Worm (Caenorhabditis elegans) whole organism, young adult: Measurements from ENCODE around the gene T27F7.12.

Experiments used
- B0035.1 ChIP-seq: sonication (generic microtip); optimal IDR thresholded peaks from 2 replicates; lab custom pipeline; 2016; ENCODE audit warnings: missing genetic modification characterization, mild to moderate bottlenecking, missing compliant biosample characterization, missing genotype, missing genetic modification reagents
- B0336.3 ChIP-seq: fragments of 200-800 bp; sonication (Bioruptor generic); IDR thresholded peaks from 2 replicates; pipeline ENCODE4 v1.3.6; 2022; ENCODE audit warnings: missing genetic modification characterization, missing compliant biosample characterization
- C17E4.6 ChIP-seq: fragments of 200-800 bp; sonication (Bioruptor generic); IDR thresholded peaks from 2 replicates; pipeline ENCODE4 v1.3.6; 2022; ENCODE audit warnings: missing genetic modification reagents, missing genetic modification characterization, missing compliant biosample characterization
- F39B2.1 ChIP-seq: fragments of 200-800 bp; sonication (Bioruptor generic); IDR thresholded peaks from 2 replicates; pipeline ENCODE4 v1.3.6; 2022; ENCODE audit warnings: missing genetic modification reagents, missing genetic modification characterization, missing compliant biosample characterization
- F52B5.7 ChIP-seq: sonication (generic microtip); optimal IDR thresholded peaks from 2 replicates; lab custom pipeline; 2016; ENCODE audit warnings: mild to moderate bottlenecking, missing genetic modification characterization, missing compliant biosample characterization
- F57C9.4 ChIP-seq: sonication (generic microtip); optimal IDR thresholded peaks from 2 replicates; lab custom pipeline; 2017; ENCODE audit warnings: mild to moderate bottlenecking, missing genetic modification characterization, missing compliant biosample characterization
- K12H6.12 ChIP-seq: fragments of 200-800 bp; sonication (Bioruptor generic); optimal IDR thresholded peaks from 2 replicates; lab custom pipeline; 2018; ENCODE audit warnings: mild to moderate bottlenecking, missing genetic modification characterization, missing compliant biosample characterization
- Y53G8AR.9 ChIP-seq: fragments of 200-800 bp; sonication (Bioruptor generic); conservative IDR thresholded peaks from 2 replicates; pipeline ENCODE4 v1.3.6; 2022; ENCODE audit warnings: missing genetic modification reagents, missing genetic modification characterization, missing compliant biosample characterization
- Y95B8A.8 ChIP-seq: fragments of 200-800 bp; sonication (Bioruptor generic); IDR thresholded peaks from 2 replicates; pipeline ENCODE4 v1.3.6; 2022; ENCODE audit warnings: missing genetic modification reagents, missing genetic modification characterization, missing compliant biosample characterization
- ZK185.1 ChIP-seq: sonication (generic microtip); optimal IDR thresholded peaks from 2 replicates; lab custom pipeline; 2016; ENCODE audit warnings: mild to moderate bottlenecking, missing genetic modification characterization, missing compliant biosample characterization; ENCODE audit not compliant: poor library complexity, severe bottlenecking
- atf-7 ChIP-seq: sonication (generic microtip); optimal IDR thresholded peaks from 2 replicates; lab custom pipeline; 2017; ENCODE audit warnings: mild to moderate bottlenecking, missing genetic modification characterization, missing compliant biosample characterization
- attf-3 ChIP-seq: fragments of 200-800 bp; sonication (Bioruptor generic); conservative IDR thresholded peaks from 2 replicates; pipeline ENCODE4 v1.3.6; 2022; ENCODE audit warnings: missing genetic modification reagents, missing genetic modification characterization, missing compliant biosample characterization
- attf-6 ChIP-seq: fragments of 200-800 bp; sonication (Bioruptor generic); IDR thresholded peaks from 2 replicates; pipeline ENCODE4 v1.3.6; 2022; ENCODE audit warnings: missing genetic modification reagents, missing genetic modification characterization, missing compliant biosample characterization
- bed-1 ChIP-seq: fragments of 200-800 bp; sonication (Bioruptor generic); IDR thresholded peaks from 2 replicates; pipeline ENCODE4 v1.3.6; 2022; ENCODE audit warnings: missing genetic modification reagents, missing genetic modification characterization, missing compliant biosample characterization
- ceh-91 ChIP-seq: fragments of 200-800 bp; sonication (Bioruptor generic); IDR thresholded peaks from 2 replicates; pipeline ENCODE4 v1.3.6; 2022; ENCODE audit warnings: missing genetic modification reagents, missing genetic modification characterization, missing compliant biosample characterization
- egl-18 ChIP-seq: fragments of 200-800 bp; sonication (Bioruptor generic); IDR thresholded peaks from 2 replicates; pipeline ENCODE4 v1.3.6; 2022; ENCODE audit warnings: missing genetic modification reagents, missing genetic modification characterization, missing compliant biosample characterization
- ekl-4 ChIP-seq: fragments of 200-800 bp; sonication (Bioruptor generic); IDR thresholded peaks from 2 replicates; pipeline ENCODE4 v1.3.6; 2022; ENCODE audit warnings: missing genetic modification reagents, missing genetic modification characterization, missing compliant biosample characterization
- gei-17 ChIP-seq: fragments of 200-800 bp; sonication (Bioruptor generic); optimal IDR thresholded peaks from 2 replicates; lab custom pipeline; 2018; ENCODE audit warnings: mild to moderate bottlenecking, missing genetic modification characterization, missing compliant biosample characterization
- hmg-1.2 ChIP-seq: fragments of 200-800 bp; sonication (Bioruptor generic); IDR thresholded peaks from 2 replicates; pipeline ENCODE4 v1.3.6; 2022; ENCODE audit warnings: missing genetic modification reagents, missing genetic modification characterization, missing compliant biosample characterization
- hrde-1 ChIP-seq: sonication (generic microtip); optimal IDR thresholded peaks from 2 replicates; lab custom pipeline; 2016; ENCODE audit warnings: missing genetic modification characterization, mild to moderate bottlenecking, missing compliant biosample characterization, moderate library complexity, missing genotype, missing genetic modification reagents, borderline replicate concordance
- lag-1 ChIP-seq: fragments of 200-800 bp; sonication (Bioruptor generic); IDR thresholded peaks from 2 replicates; pipeline ENCODE4 v1.3.6; 2022; ENCODE audit warnings: missing genetic modification reagents, missing genetic modification characterization, missing compliant biosample characterization
- lin-26 ChIP-seq: fragments of 200-800 bp; sonication (Bioruptor generic); IDR thresholded peaks from 2 replicates; pipeline ENCODE4 v1.3.6; 2022; ENCODE audit warnings: missing genetic modification reagents, missing genetic modification characterization, missing compliant biosample characterization
- lin-40 ChIP-seq: sonication (generic microtip); optimal IDR thresholded peaks from 2 replicates; lab custom pipeline; 2016; ENCODE audit warnings: missing genetic modification characterization, mild to moderate bottlenecking, missing compliant biosample characterization, missing genotype, missing genetic modification reagents
- lir-1 ChIP-seq: fragments of 200-800 bp; sonication (Bioruptor generic); conservative IDR thresholded peaks from 2 replicates; pipeline ENCODE4 v1.3.6; 2022; ENCODE audit warnings: missing genetic modification reagents, missing genetic modification characterization, missing compliant biosample characterization
- madf-6 ChIP-seq: fragments of 200-800 bp; sonication (Bioruptor generic); IDR thresholded peaks from 2 replicates; pipeline ENCODE4 v1.3.6; 2022; ENCODE audit warnings: missing genetic modification reagents, missing genetic modification characterization, missing compliant biosample characterization
- mel-28 ChIP-seq: sonication (generic microtip); optimal IDR thresholded peaks from 2 replicates; lab custom pipeline; 2016; ENCODE audit warnings: borderline replicate concordance, mild to moderate bottlenecking, missing genetic modification characterization, missing compliant biosample characterization
- nfya-1 ChIP-seq: sonication (generic microtip); optimal IDR thresholded peaks from 2 replicates; lab custom pipeline; 2017; ENCODE audit warnings: antibody characterized with exemption, missing compliant biosample characterization, missing genetic modification characterization, borderline replicate concordance; ENCODE audit not compliant: insufficient read depth
- nfyb-1 ChIP-seq: fragments of 200-800 bp; sonication (Bioruptor generic); IDR thresholded peaks from 2 replicates; pipeline ENCODE4 v1.3.6; 2022; ENCODE audit warnings: missing genetic modification reagents, missing genetic modification characterization, missing compliant biosample characterization
- nhr-80 ChIP-seq: sonication (generic microtip); optimal IDR thresholded peaks from 2 replicates; lab custom pipeline; 2016; ENCODE audit warnings: missing genetic modification characterization, missing compliant biosample characterization
- nhr-90 ChIP-seq: sonication (generic microtip); optimal IDR thresholded peaks from 2 replicates; lab custom pipeline; 2016; ENCODE audit warnings: missing genotype, mild to moderate bottlenecking, missing genetic modification characterization, missing compliant biosample characterization
- rcor-1 ChIP-seq: fragments of 200-800 bp; sonication (Bioruptor generic); IDR thresholded peaks from 2 replicates; pipeline ENCODE4 v1.3.6; 2022; ENCODE audit warnings: missing genetic modification reagents, missing genetic modification characterization, missing compliant biosample characterization
- repo-1 ChIP-seq: sonication (generic microtip); optimal IDR thresholded peaks from 2 replicates; lab custom pipeline; 2017; ENCODE audit warnings: mild to moderate bottlenecking, missing genetic modification characterization, missing compliant biosample characterization
- snpc-3.4 ChIP-seq: sonication (generic microtip); optimal IDR thresholded peaks from 2 replicates; lab custom pipeline; 2017; ENCODE audit warnings: missing genetic modification characterization, mild to moderate bottlenecking, missing compliant biosample characterization, antibody characterized with exemption, moderate library complexity, missing genotype, missing genetic modification reagents
- somi-1 ChIP-seq: fragments of 200-800 bp; sonication (Bioruptor generic); optimal IDR thresholded peaks from 2 replicates; lab custom pipeline; 2018; ENCODE audit warnings: mild to moderate bottlenecking, missing genetic modification characterization, missing compliant biosample characterization

Gene T27F7.12

ce11 chrII:4942397-4942796, 47.5 kb upstream of the T27F7.12 start (continued):
- TF ChIP-seq C17E4.6 (GFP tag; lab: Robert Waterston, UW) (no peak), lir-1 (GFP tag; lab: Robert Waterston, UW) (no peak), Y53G8AR.9 (GFP tag; lab: Robert Waterston, UW) (peak; percentile 81), nhr-90 (tag; lab: Kevin White, UChicago) (peak; percentile 83), egl-18 (GFP tag; lab: Robert Waterston, UW) (no peak)
- TF ChIP-seq, all 124 proteins: peak for 71

- TF ChIP-seq F52B5.7 (tag; lab: Kevin White, UChicago) = no peak
- TF ChIP-seq nhr-80 (tag; lab: Kevin White, UChicago) = peak; percentile 21
- no peak for TF ChIP-seq rcor-1 (GFP tag; lab: Robert Waterston, UW)
Measured at ce11 chrII:4942829-4943228, 47.1 kb upstream of the T27F7.12 start.

ce11 chrII:4943849-4944248, 46.1 kb upstream of the T27F7.12 start, which contains the start of gene mdt-4:
TSS of gene mdt-4 (minus strand) at chrII:4943949.
- TF ChIP-seq B0035.1 (tag; lab: Kevin White, UChicago) = no peak
- no peak for TF ChIP-seq gei-17
- TF ChIP-seq somi-1 = no peak
- no peak for TF ChIP-seq bed-1 (GFP tag; lab: Robert Waterston, UW)
- no peak for TF ChIP-seq mel-28 (tag; lab: Kevin White, UChicago)
- no peak for TF ChIP-seq ceh-91 (GFP tag; lab: Robert Waterston, UW)
- no peak for TF ChIP-seq F52B5.7 (tag; lab: Kevin White, UChicago)
- TF ChIP-seq rcor-1 (GFP tag; lab: Robert Waterston, UW) = no peak

- TF ChIP-seq attf-3 (GFP tag; lab: Robert Waterston, UW) (peak; percentile 82), nfya-1 (tag; lab: Kevin White, UChicago) (no peak)
Measured at ce11 chrII:4945695-4946094, 44.2 kb upstream of the T27F7.12 start, which contains the start of the genes gldi-11 and ZK546.2. TSS of gene gldi-11 (minus strand) at chrII:4945789. TSS of gene ZK546.2 (plus strand) at chrII:4946027.

- TF ChIP-seq F39B2.1 = no peak
- no peak for TF ChIP-seq lin-40 (tag; lab: Kevin White, UChicago)
- TF ChIP-seq F57C9.4 (tag; lab: Kevin White, UChicago) = no peak
- peak; percentile 23 for TF ChIP-seq ZK185.1 (tag; lab: Kevin White, UChicago)
Measured at ce11 chrII:4946775-4947174, 43.1 kb upstream of the T27F7.12 start.

- TF ChIP-seq nfya-1 (tag; lab: Kevin White, UChicago) (no peak), ekl-4 (GFP tag; lab: Robert Waterston, UW) (0 out of 2 replicates have a peak, but pooled peaks have one; percentile 17), repo-1 (tag; lab: Kevin White, UChicago) (peak; percentile 63), snpc-3.4 (tag; lab: Kevin White, UChicago) (peak; percentile 46), egl-18 (GFP tag; lab: Robert Waterston, UW) (0 out of 2 replicates have a peak, but pooled peaks have one; percentile 54), nfyb-1 (GFP tag; lab: Robert Waterston, UW) (0 out of 2 replicates have a peak, but pooled peaks have one; percentile 10), ZK185.1 (tag; lab: Kevin White, UChicago) (no peak), hrde-1 (tag; lab: Kevin White, UChicago) (peak; percentile 13), hmg-1.2 (GFP tag; lab: Robert Waterston, UW) (peak; percentile 4; the same call in 1 of the 2 replicates), Y95B8A.8 (GFP tag; lab: Robert Waterston, UW) (no peak), B0336.3 (GFP tag; lab: Robert Waterston, UW) (peak; percentile 62; the same call in 1 of the 2 replicates), C17E4.6 (GFP tag; lab: Robert Waterston, UW) (peak; percentile 52; the same call in 1 of the 2 replicates), lag-1 (GFP tag; lab: Robert Waterston, UW) (no peak), attf-6 (no peak), madf-6 (GFP tag; lab: Robert Waterston, UW) (peak; percentile 43), Y53G8AR.9 (GFP tag; lab: Robert Waterston, UW) (0 out of 2 replicates have a peak, but pooled peaks have one; percentile 47), K12H6.12 (no peak), atf-7 (tag; lab: Kevin White, UChicago) (no peak), lin-26 (GFP tag; lab: Robert Waterston, UW) (no peak)
Measured at ce11 chrII:4948118-4948517, 41.8 kb upstream of the T27F7.12 start.
